Fruit fly (Drosophila melanogaster): ENCODE results near the gene CG3078.

DNA sequence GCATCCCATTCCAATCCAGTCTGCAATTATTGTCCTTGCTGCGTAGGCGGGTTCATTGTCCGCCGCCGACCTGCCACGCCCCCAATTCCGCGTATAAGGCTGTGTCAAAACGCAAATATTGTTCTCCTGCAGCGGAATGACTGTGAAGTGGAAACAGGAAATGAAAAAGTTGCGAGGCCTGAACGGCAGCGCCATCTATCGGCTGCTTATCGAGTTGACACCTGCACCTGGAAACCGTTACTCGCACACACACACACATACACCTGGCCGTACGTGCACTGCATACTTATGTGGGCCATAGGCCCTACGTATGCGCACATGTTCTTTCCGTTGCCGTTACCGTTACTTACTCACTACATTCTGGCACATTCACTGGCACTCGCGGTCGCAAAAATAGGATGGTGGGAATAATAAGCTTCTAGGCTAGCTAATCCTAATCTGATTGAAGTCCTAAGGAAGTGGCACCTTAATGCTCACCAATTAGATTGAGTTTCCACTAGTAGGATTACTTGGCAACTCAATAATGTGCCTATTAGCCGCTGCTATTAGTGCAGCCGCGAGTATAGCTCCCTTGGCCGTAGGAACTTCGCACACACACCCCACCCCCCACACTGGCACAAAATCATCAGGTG lies 945 bp downstream of the CG3078 start:
- TF ChIP-seq psq (optimal IDR thresholded peaks at IDR 0.05), result no peak
- TF ChIP-seq h (optimal IDR thresholded peaks at IDR 0.05), result no peak
- TF ChIP-seq Sin3A (optimal IDR thresholded peaks at IDR 0.05), result no peak
- no peak for TF ChIP-seq ttk (optimal IDR thresholded peaks at IDR 0.05)
- no peak for TF ChIP-seq Myc (optimal IDR thresholded peaks at IDR 0.05)
